Fruit fly (Drosophila melanogaster) whole organism, embryonic: ENCODE results near the gene CG14817.

ENCODE experiments used
- ATbp ChIP-seq: fragments of 200-800 bp; sonication (Bioruptor generic); optimal IDR thresholded peaks from 2 replicates; lab custom pipeline; 2017; ENCODE audit warnings: missing biosample characterization, mild to moderate bottlenecking, missing genetic modification characterization, missing genetic modification reagents
- Ada2b ChIP-seq: fragments of 200-800 bp; sonication (Bioruptor generic); IDR thresholded peaks from 2 replicates; pipeline ENCODE4 v1.3.6; 2022; ENCODE audit warnings: missing biosample characterization, missing genetic modification characterization
- Bdp1 ChIP-seq: fragments of 200-800 bp; sonication (Bioruptor generic); optimal IDR thresholded peaks from 3 replicates; lab custom pipeline; 2016; ENCODE audit warnings: missing biosample characterization, missing genetic modification characterization
- BtbVII ChIP-seq: fragments of 200-800 bp; sonication (Bioruptor generic); optimal IDR thresholded peaks from 3 replicates; lab custom pipeline; 2017; ENCODE audit warnings: missing biosample characterization, mild to moderate bottlenecking, missing genetic modification characterization
- CG10565 ChIP-seq: fragments of 200-800 bp; sonication (Bioruptor generic); optimal IDR thresholded peaks from 3 replicates; lab custom pipeline; 2016; ENCODE audit warnings: missing biosample characterization, mild to moderate bottlenecking, missing genetic modification characterization
- CG10979 ChIP-seq: fragments of 200-800 bp; sonication (Bioruptor generic); optimal IDR thresholded peaks from 2 replicates; lab custom pipeline; 2018; ENCODE audit warnings: missing biosample characterization, mild to moderate bottlenecking, missing genetic modification characterization, moderate library complexity
- CG12155 ChIP-seq: fragments of 200-800 bp; sonication (Bioruptor generic); optimal IDR thresholded peaks from 3 replicates; lab custom pipeline; 2016; ENCODE audit warnings: missing biosample characterization, missing genetic modification characterization
- CG14050 ChIP-seq: fragments of 200-800 bp; sonication (Bioruptor generic); IDR thresholded peaks from 3 replicates; pipeline ENCODE4 v1.3.6; 2022; ENCODE audit warnings: missing biosample characterization, missing genetic modification characterization
- CG1603 ChIP-seq: fragments of 200-800 bp; sonication (Bioruptor generic); optimal IDR thresholded peaks from 2 replicates; lab custom pipeline; 2019; ENCODE audit warnings: missing biosample characterization, mild to moderate bottlenecking, missing genetic modification characterization, moderate library complexity
- CG16779 ChIP-seq: fragments of 200-800 bp; sonication (Bioruptor generic); IDR thresholded peaks from 2 replicates; pipeline ENCODE4 v1.3.6; 2022; ENCODE audit warnings: missing biosample characterization, missing genetic modification characterization
- CG17361 ChIP-seq: fragments of 200-800 bp; sonication (Bioruptor generic); IDR thresholded peaks from 3 replicates; pipeline ENCODE4 v1.3.6; 2022; ENCODE audit warnings: missing biosample characterization, missing genetic modification characterization
- CG17385 ChIP-seq: fragments of 200-800 bp; sonication (Bioruptor generic); optimal IDR thresholded peaks from 3 replicates; lab custom pipeline; 2018; ENCODE audit warnings: missing biosample characterization, mild to moderate bottlenecking, missing genetic modification characterization
- CG18011 ChIP-seq: fragments of 200-800 bp; sonication (Bioruptor generic); optimal IDR thresholded peaks from 2 replicates; lab custom pipeline; 2017; ENCODE audit warnings: missing biosample characterization, missing genetic modification characterization, mild to moderate bottlenecking, moderate library complexity, missing genotype
- CG2875 ChIP-seq: fragments of 200-800 bp; sonication (Bioruptor generic); optimal IDR thresholded peaks from 2 replicates; lab custom pipeline; 2017; ENCODE audit warnings: missing biosample characterization, mild to moderate bottlenecking, missing genetic modification characterization, missing genetic modification reagents
- CG3163 ChIP-seq: fragments of 200-800 bp; sonication (Bioruptor generic); optimal IDR thresholded peaks from 3 replicates; lab custom pipeline; 2016; ENCODE audit warnings: missing biosample characterization, missing genetic modification characterization
- CG42726 ChIP-seq: fragments of 200-800 bp; sonication (Bioruptor generic); IDR thresholded peaks from 2 replicates; pipeline ENCODE4 v1.3.6; 2022; ENCODE audit warnings: missing biosample characterization, missing genetic modification characterization; ENCODE audit not compliant: partially characterized antibody
- CG4328 ChIP-seq: fragments of 200-800 bp; sonication (Bioruptor generic); optimal IDR thresholded peaks from 3 replicates; lab custom pipeline; 2017; ENCODE audit warnings: missing biosample characterization, missing genetic modification reagents, missing genetic modification characterization
- CG7357 ChIP-seq: fragments of 200-800 bp; sonication (Bioruptor generic); IDR thresholded peaks from 3 replicates; pipeline ENCODE4 v1.3.6; 2022; ENCODE audit warnings: missing biosample characterization, missing genetic modification characterization
- CG7963 ChIP-seq: fragments of 200-800 bp; sonication (Bioruptor generic); IDR thresholded peaks from 3 replicates; pipeline ENCODE4 v1.3.6; 2022; ENCODE audit warnings: missing biosample characterization, missing genetic modification characterization; ENCODE audit not compliant: partially characterized antibody
- CG8281 ChIP-seq: fragments of 200-800 bp; sonication (Bioruptor generic); optimal IDR thresholded peaks from 2 replicates; lab custom pipeline; 2018; ENCODE audit warnings: missing biosample characterization, mild to moderate bottlenecking, missing genetic modification characterization, moderate library complexity
- CG8388 ChIP-seq: fragments of 200-800 bp; sonication (Bioruptor generic); optimal IDR thresholded peaks from 2 replicates; lab custom pipeline; 2019; ENCODE audit warnings: missing biosample characterization, mild to moderate bottlenecking, missing genetic modification characterization, moderate library complexity
- CTCF ChIP-seq: fragments of 200-800 bp; sonication (Bioruptor generic); optimal IDR thresholded peaks from 2 replicates; lab custom pipeline; 2017; ENCODE audit warnings: missing biosample characterization, mild to moderate bottlenecking, missing genetic modification characterization, moderate library complexity
- Camta ChIP-seq: fragments of 200-800 bp; sonication (Bioruptor generic); optimal IDR thresholded peaks from 2 replicates; lab custom pipeline; 2016; ENCODE audit warnings: missing biosample characterization, missing genetic modification characterization
- D ChIP-seq, 2 experiments: fragments of 200-800 bp in 1 of 2; fragments of >200 bp in 1 of 2; sonication (Bioruptor generic) in 1 of 2; optimal IDR thresholded peaks; 2 replicates in 1 of 2; 3 replicates in 1 of 2; lab custom pipeline; 2017; ENCODE audit warnings: mild to moderate bottlenecking in 1 of 2, missing biosample characterization in 1 of 2, missing genetic modification characterization in 1 of 2, missing genetic modification reagents in 1 of 2
- Eip74EF ChIP-seq, 2 experiments: fragments of 200-800 bp in 1 of 2; fragments of >200 bp in 1 of 2; sonication (Bioruptor generic) in 1 of 2; optimal IDR thresholded peaks; 2 replicates each; lab custom pipeline; 2017 to 2019; ENCODE audit warnings: missing biosample characterization in 2 of 2, missing genetic modification characterization in 2 of 2, mild to moderate bottlenecking in 1 of 2, moderate library complexity in 1 of 2
- Hey ChIP-seq: fragments of 200-800 bp; sonication (Bioruptor generic); optimal IDR thresholded peaks from 3 replicates; lab custom pipeline; 2018; ENCODE audit warnings: missing biosample characterization, mild to moderate bottlenecking, missing genetic modification characterization
- HmgD ChIP-seq: fragments of 200-800 bp; sonication (Bioruptor generic); optimal IDR thresholded peaks from 3 replicates; lab custom pipeline; 2016; ENCODE audit warnings: missing biosample characterization, missing genetic modification characterization
- Hr39 ChIP-seq: fragments of >200 bp; optimal IDR thresholded peaks from 2 replicates; lab custom pipeline; 2017
- NC2β ChIP-seq: fragments of 200-800 bp; sonication (Bioruptor generic); optimal IDR thresholded peaks from 2 replicates; lab custom pipeline; 2016; ENCODE audit warnings: missing biosample characterization, missing genetic modification characterization
- Xrp1 ChIP-seq: fragments of 200-800 bp; sonication (Bioruptor generic); IDR thresholded peaks from 2 replicates; pipeline ENCODE4 v1.3.6; 2022; ENCODE audit warnings: missing biosample characterization, missing genetic modification characterization
- ara ChIP-seq: fragments of 200-800 bp; sonication (Bioruptor generic); IDR thresholded peaks from 2 replicates; pipeline ENCODE4 v1.3.6; 2022; ENCODE audit warnings: missing biosample characterization, missing genetic modification characterization
- bowl ChIP-seq: fragments of 200-800 bp; sonication (Bioruptor generic); IDR thresholded peaks from 2 replicates; pipeline ENCODE4 v1.3.6; 2022; ENCODE audit warnings: missing biosample characterization, missing genetic modification characterization
- cad ChIP-seq: fragments of >200 bp; optimal IDR thresholded peaks from 2 replicates; lab custom pipeline; 2017; ENCODE audit warnings: missing biosample characterization, missing genetic modification characterization
- dati ChIP-seq: fragments of 200-800 bp; sonication (Bioruptor generic); IDR thresholded peaks from 2 replicates; pipeline ENCODE4 v1.3.6; 2022; ENCODE audit warnings: missing biosample characterization, missing genetic modification characterization
- gcm2 ChIP-seq: fragments of 200-800 bp; sonication (Bioruptor generic); optimal IDR thresholded peaks from 2 replicates; lab custom pipeline; 2016; ENCODE audit warnings: missing biosample characterization, missing genetic modification characterization
- hkb ChIP-seq, 2 experiments: fragments of 200-800 bp in 1 of 2; fragments of >200 bp in 1 of 2; sonication (Bioruptor generic) in 1 of 2; IDR thresholded peaks in 1 of 2; optimal IDR thresholded peaks in 1 of 2; 2 replicates each; pipeline versions ENCODE4 v1.3.6 to Lab custom; 2017 to 2022; ENCODE audit warnings: missing biosample characterization in 1 of 2, missing genetic modification characterization in 1 of 2
- klu ChIP-seq: fragments of 200-800 bp; sonication (Bioruptor generic); IDR thresholded peaks from 2 replicates; pipeline ENCODE4 v1.3.6; 2022; ENCODE audit warnings: missing biosample characterization, missing genetic modification characterization
- luna ChIP-seq: fragments of 200-800 bp; sonication (Bioruptor generic); optimal IDR thresholded peaks from 2 replicates; lab custom pipeline; 2016; ENCODE audit warnings: missing biosample characterization, missing genetic modification characterization
- nerfin-1 ChIP-seq: fragments of 200-800 bp; sonication (Bioruptor generic); optimal IDR thresholded peaks from 3 replicates; lab custom pipeline; 2019; ENCODE audit warnings: missing biosample characterization, mild to moderate bottlenecking, missing genetic modification characterization, moderate library complexity
- nom ChIP-seq: fragments of 200-800 bp; sonication (Bioruptor generic); optimal IDR thresholded peaks from 2 replicates; lab custom pipeline; 2017; ENCODE audit warnings: missing biosample characterization, missing genetic modification characterization, mild to moderate bottlenecking, moderate library complexity, missing genetic modification reagents
- onecut ChIP-seq: fragments of 200-800 bp; sonication (Bioruptor generic); IDR thresholded peaks from 2 replicates; pipeline ENCODE4 v1.3.6; 2022; ENCODE audit warnings: missing biosample characterization, missing genetic modification characterization
- pb ChIP-seq: fragments of 200-800 bp; sonication (Bioruptor generic); optimal IDR thresholded peaks from 3 replicates; lab custom pipeline; 2016; ENCODE audit warnings: missing biosample characterization, missing genetic modification characterization
- ro ChIP-seq: fragments of 200-800 bp; sonication (Bioruptor generic); IDR thresholded peaks from 2 replicates; pipeline ENCODE4 v1.3.6; 2022; ENCODE audit warnings: missing biosample characterization, missing genetic modification characterization
- row ChIP-seq: fragments of 200-800 bp; sonication (Bioruptor generic); IDR thresholded peaks from 3 replicates; pipeline ENCODE4 v1.3.6; 2022; ENCODE audit warnings: missing biosample characterization, missing genetic modification characterization
- run ChIP-seq: fragments of 200-800 bp; sonication (Bioruptor generic); optimal IDR thresholded peaks from 3 replicates; lab custom pipeline; 2018; ENCODE audit warnings: missing biosample characterization, mild to moderate bottlenecking, missing genetic modification characterization
- slp2 ChIP-seq: fragments of 200-800 bp; sonication (Bioruptor generic); optimal IDR thresholded peaks from 2 replicates; lab custom pipeline; 2016; ENCODE audit warnings: missing biosample characterization, missing genetic modification characterization
- so ChIP-seq: fragments of 200-800 bp; sonication (Bioruptor generic); IDR thresholded peaks from 3 replicates; pipeline ENCODE4 v1.3.6; 2022; ENCODE audit warnings: missing biosample characterization, missing genetic modification characterization
- ttk ChIP-seq: fragments of 200-800 bp; sonication (Bioruptor generic); IDR thresholded peaks from 2 replicates; pipeline ENCODE4 v2.1.2; 2022; ENCODE audit warnings: missing biosample characterization, missing genetic modification characterization
- wek ChIP-seq: fragments of 200-800 bp; sonication (Bioruptor generic); optimal IDR thresholded peaks from 3 replicates; lab custom pipeline; 2018; ENCODE audit warnings: missing biosample characterization, mild to moderate bottlenecking, missing genetic modification characterization, moderate library complexity
- z ChIP-seq: fragments of 200-800 bp; sonication (Bioruptor generic); IDR thresholded peaks from 3 replicates; pipeline ENCODE4 v1.3.6; 2022; ENCODE audit warnings: missing biosample characterization, missing genetic modification characterization
- zfh1 ChIP-seq: fragments of 200-800 bp; sonication (Bioruptor generic); IDR thresholded peaks from 3 replicates; pipeline ENCODE4 v1.3.6; 2022; ENCODE audit warnings: missing biosample characterization, missing genetic modification characterization

CG14817 gene

DNA sequence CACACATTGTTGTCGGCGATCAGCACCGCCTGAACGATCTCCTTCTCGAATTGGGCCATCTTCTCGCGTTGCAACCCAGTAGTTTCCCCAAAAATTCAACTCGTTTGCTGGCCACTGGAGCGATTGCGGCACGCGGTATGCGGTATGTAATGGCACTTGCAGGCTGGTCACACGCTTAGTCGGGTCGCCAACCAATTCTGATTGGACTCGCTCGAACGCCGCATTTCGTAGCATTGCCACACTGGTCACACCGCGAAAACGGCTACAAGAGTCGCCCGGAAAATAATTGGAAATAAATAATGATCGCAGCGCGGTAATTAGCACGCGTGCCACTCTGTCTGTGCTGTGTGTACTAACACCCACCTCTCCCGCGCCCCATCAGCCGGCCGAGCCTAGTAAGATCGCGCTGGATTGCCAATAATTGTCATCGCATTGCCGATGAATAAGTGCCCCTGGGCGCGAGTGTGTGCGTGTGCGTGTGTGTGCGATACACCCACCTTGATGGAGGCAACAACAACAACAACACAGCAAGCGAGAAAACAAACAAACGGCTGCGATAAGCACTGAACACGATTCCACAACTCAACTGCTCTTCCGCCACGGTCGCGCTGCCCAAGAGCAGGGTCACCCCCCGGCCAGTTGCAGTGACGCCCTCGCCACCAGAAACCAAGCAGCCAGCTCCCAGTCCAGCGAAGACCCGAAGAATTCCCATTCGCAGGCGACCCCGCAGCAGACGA, 45.9 kb upstream of the CG14817 start, which contains the start of the genes eIF2Bepsilon and Ocrl (continued):
- TF ChIP-seq CG7357 (GFP tag; lab: Robert Waterston, UW) = no peak
- TF ChIP-seq Camta (GFP tag; lab: Kevin White, UChicago) = no peak
- no peak for TF ChIP-seq Xrp1 (GFP tag; lab: Robert Waterston, UW)
- TF ChIP-seq ara (GFP tag; lab: Robert Waterston, UW) = no peak
- TF ChIP-seq ro (GFP tag; lab: Robert Waterston, UW) = no peak
- peak; percentile 36 for TF ChIP-seq CTCF (GFP tag; lab: Kevin White, UChicago)
- no peak for TF ChIP-seq Eip74EF (GFP tag; optimal IDR thresholded peaks at IDR 0.05; lab: Kevin White, UChicago)
- TF ChIP-seq pb (GFP tag; lab: Kevin White, UChicago) = no peak
- no peak for TF ChIP-seq klu (GFP tag; lab: Robert Waterston, UW)
- TF ChIP-seq cad (GFP tag; lab: Kevin White, UChicago) = no peak
- TF ChIP-seq Bdp1 = peak; percentile 7
- TF ChIP-seq CG2875 (GFP tag; lab: Kevin White, UChicago) = no peak
- no peak for TF ChIP-seq gcm2 (GFP tag; lab: Kevin White, UChicago)
- TF ChIP-seq BtbVII (GFP tag; lab: Kevin White, UChicago) = no peak
- TF ChIP-seq CG4328 (GFP tag; lab: Kevin White, UChicago) = no peak
- TF ChIP-seq CG10979 (tag; lab: Kevin White, UChicago) = peak; percentile 1
- no peak for TF ChIP-seq onecut
- no peak for TF ChIP-seq nom (GFP tag; lab: Kevin White, UChicago)
- TF ChIP-seq bowl (GFP tag; lab: Robert Waterston, UW) = no peak
- TF ChIP-seq CG16779 (GFP tag; lab: Robert Waterston, UW) = no peak
- TF ChIP-seq luna (GFP tag; lab: Kevin White, UChicago) = no peak
- TF ChIP-seq CG10565 = no peak
- TF ChIP-seq CG8388 (GFP tag; lab: Kevin White, UChicago) = no peak
- no peak for TF ChIP-seq D (optimal IDR thresholded peaks at IDR 0.05; lab: Kevin White, UChicago)
- no peak for TF ChIP-seq D (GFP tag; optimal IDR thresholded peaks at IDR 0.05; lab: Kevin White, UChicago)
- no peak for TF ChIP-seq so (GFP tag; lab: Robert Waterston, UW)
- TF ChIP-seq Hr39 (lab: Kevin White, UChicago) = no peak
- no peak for TF ChIP-seq Ada2b (GFP tag; lab: Robert Waterston, UW)
- no peak for TF ChIP-seq CG1603
- no peak for TF ChIP-seq ATbp (GFP tag; lab: Kevin White, UChicago)
- no peak for TF ChIP-seq CG17385 (GFP tag; lab: Kevin White, UChicago)
- peak; percentile 73 for TF ChIP-seq HmgD (GFP tag; lab: Kevin White, UChicago)
- no peak for TF ChIP-seq wek (GFP tag; lab: Kevin White, UChicago)
- TF ChIP-seq z = no peak
- TF ChIP-seq CG14050 (GFP tag; lab: Robert Waterston, UW) = no peak
- peak; percentile 49 for TF ChIP-seq nerfin-1 (tag; lab: Kevin White, UChicago)
- TF ChIP-seq CG3163 (GFP tag; lab: Kevin White, UChicago) = no peak
- TF ChIP-seq CG8281 (tag; lab: Kevin White, UChicago) = no peak
- peak; percentile 78 for TF ChIP-seq CG12155 (GFP tag; lab: Kevin White, UChicago)
- no peak for TF ChIP-seq dati
- TF ChIP-seq ttk (GFP tag; lab: Robert Waterston, UW) = no peak
- TF ChIP-seq slp2 (GFP tag; lab: Kevin White, UChicago) = no peak
- no peak for TF ChIP-seq NC2β
- TF ChIP-seq CG7963 (GFP tag; lab: Robert Waterston, UW) = no peak
- no peak for TF ChIP-seq Hey (tag; lab: Kevin White, UChicago)
- TF ChIP-seq CG42726 (GFP tag; lab: Robert Waterston, UW) = no peak
- TF ChIP-seq CG18011 (GFP tag; lab: Kevin White, UChicago) = no peak
- TF ChIP-seq run (tag; lab: Kevin White, UChicago) = no peak
- TF ChIP-seq CG17361 (GFP tag; lab: Robert Waterston, UW) = no peak
- TF ChIP-seq row (GFP tag; lab: Robert Waterston, UW) = peak; percentile 23; the same call in 1 of the 3 replicates
- TF ChIP-seq zfh1 = no peak
- no peak for TF ChIP-seq hkb (optimal IDR thresholded peaks at IDR 0.05; lab: Kevin White, UChicago)
- TF ChIP-seq hkb (GFP tag; IDR thresholded peaks at IDR 0.05; lab: Robert Waterston, UW) = no peak
